Worm (Caenorhabditis elegans): ENCODE data around the gene F44D12.19.
A peak's percentile ranks its signal among the peaks of the same experiment; 100 is the strongest.

Gene F44D12.19

DNA sequence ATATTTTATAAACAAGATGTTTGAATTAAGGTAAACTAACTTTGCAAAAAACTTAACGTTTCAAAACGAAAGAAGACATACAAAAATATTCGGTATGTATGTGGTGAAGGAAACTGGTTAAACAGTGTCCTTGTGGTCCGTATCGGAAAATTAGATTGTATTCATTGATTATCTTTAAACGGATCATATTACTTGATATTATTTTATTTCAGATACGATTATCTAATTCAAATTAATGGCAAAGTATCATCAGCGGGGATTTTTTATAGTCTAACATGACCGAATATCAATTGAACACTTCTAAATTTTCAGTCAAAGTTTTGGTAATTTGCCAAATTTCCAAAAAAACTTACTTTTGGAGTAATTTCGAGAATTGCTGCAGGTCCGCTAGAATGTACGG is 14.6 kb upstream of the F44D12.19 start, which contains the start of gene C47E12.13:
Gene C47E12.13 (minus strand): TSS at position 101 of the 400 bp plus-strand sequence.
- TF ChIP-seq mdl-1 (tag; optimal IDR thresholded peaks at IDR 0.05) = no peak
- no peak for TF ChIP-seq ZK546.5 (tag; optimal IDR thresholded peaks at IDR 0.05)
- no peak for TF ChIP-seq unc-55 (GFP tag; optimal IDR thresholded peaks at IDR 0.05)
- TF ChIP-seq F13H6.1 (tag; optimal IDR thresholded peaks at IDR 0.05) = no peak
- no peak for TF ChIP-seq nhr-12 (tag; optimal IDR thresholded peaks at IDR 0.05)
- no peak for TF ChIP-seq peb-1 (tag; optimal IDR thresholded peaks at IDR 0.05)
- TF ChIP-seq lin-39 (tag; optimal IDR thresholded peaks at IDR 0.05) = no peak
- TF ChIP-seq zag-1 (tag; optimal IDR thresholded peaks at IDR 0.05) = no peak
- TF ChIP-seq snpc-4 (tag; optimal IDR thresholded peaks at IDR 0.05) = no peak
- no peak for TF ChIP-seq gmeb-1 (tag; optimal IDR thresholded peaks at IDR 0.05)
- TF ChIP-seq nhr-11 (tag; optimal IDR thresholded peaks at IDR 0.05) = no peak
- TF ChIP-seq nhr-6 (tag; optimal IDR thresholded peaks at IDR 0.05) = no peak
- TF ChIP-seq blmp-1 (tag; optimal IDR thresholded peaks at IDR 0.05; ENCODE audit: insufficient read depth) = no peak
- TF ChIP-seq skn-1 (tag; optimal IDR thresholded peaks at IDR 0.05) = no peak
- TF ChIP-seq nhr-237 (tag; optimal IDR thresholded peaks at IDR 0.05) = no peak
- TF ChIP-seq ama-1 (optimal IDR thresholded peaks at IDR 0.05) = no peak
- no peak for TF ChIP-seq aly-2 (tag; optimal IDR thresholded peaks at IDR 0.05)

DNA sequence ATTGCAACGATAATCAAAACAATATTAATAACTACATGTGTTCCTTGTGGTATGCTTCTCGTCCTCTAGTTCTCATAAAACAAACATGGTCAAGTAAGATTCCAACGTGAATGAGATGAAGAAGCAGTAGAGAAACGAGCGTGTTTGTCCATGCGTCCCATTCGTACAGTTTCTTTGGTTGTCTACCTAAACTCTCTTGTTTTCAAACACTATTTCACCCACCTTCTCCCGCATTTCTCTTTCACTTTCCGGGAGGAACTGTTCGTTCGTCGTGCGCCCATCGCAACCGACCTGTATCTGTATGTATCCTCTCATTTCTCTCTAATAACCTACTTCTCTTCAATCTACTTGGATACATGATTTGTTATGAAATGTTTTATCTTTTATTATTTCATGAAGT is 13.6 kb upstream of the F44D12.19 start:
- no peak for TF ChIP-seq zag-1 (tag; optimal IDR thresholded peaks at IDR 0.05)
- no peak for TF ChIP-seq nhr-6 (tag; optimal IDR thresholded peaks at IDR 0.05)
- no peak for TF ChIP-seq skn-1 (tag; optimal IDR thresholded peaks at IDR 0.05)
- TF ChIP-seq peb-1 (tag; optimal IDR thresholded peaks at IDR 0.05) = no peak
- peak in 1 of 2 experiments; percentile 9 for TF ChIP-seq lsy-2 (tag; optimal IDR thresholded peaks at IDR 0.05)
- no peak for TF ChIP-seq unc-39 (tag; optimal IDR thresholded peaks at IDR 0.05)
- TF ChIP-seq sma-3 (GFP tag; optimal IDR thresholded peaks at IDR 0.05) = peak; percentile 37
- TF ChIP-seq nhr-237 (tag; optimal IDR thresholded peaks at IDR 0.05) = no peak
- no peak for TF ChIP-seq ztf-4 (tag; optimal IDR thresholded peaks at IDR 0.05)
- no peak for TF ChIP-seq mbf-1 (tag; optimal IDR thresholded peaks at IDR 0.05)
- no peak for TF ChIP-seq nhr-12 (tag; optimal IDR thresholded peaks at IDR 0.05)
- no peak for TF ChIP-seq R02D3.7 (tag; optimal IDR thresholded peaks at IDR 0.05)
- TF ChIP-seq lin-13 (GFP tag; optimal IDR thresholded peaks at IDR 0.05) = no peak
- TF ChIP-seq dmd-4 (tag; optimal IDR thresholded peaks at IDR 0.05) = no peak
- no peak for TF ChIP-seq sem-4 (tag; optimal IDR thresholded peaks at IDR 0.05)
- no peak for TF ChIP-seq alr-1 (tag; optimal IDR thresholded peaks at IDR 0.05)
- no peak for TF ChIP-seq nhr-77 (tag; optimal IDR thresholded peaks at IDR 0.05)
- TF ChIP-seq nhr-129 (tag; optimal IDR thresholded peaks at IDR 0.05) = peak; percentile 11
- peak; percentile 93 for TF ChIP-seq blmp-1 (tag; optimal IDR thresholded peaks at IDR 0.05; ENCODE audit: insufficient read depth)
- no peak for TF ChIP-seq ama-1 (optimal IDR thresholded peaks at IDR 0.05)
- no peak for TF ChIP-seq egl-27 (tag; optimal IDR thresholded peaks at IDR 0.05)
- TF ChIP-seq elt-3 (tag; optimal IDR thresholded peaks at IDR 0.05) = no peak
- peak in 1 of 2 experiments; percentile 19 for TF ChIP-seq mdl-1 (tag; optimal IDR thresholded peaks at IDR 0.05)
- TF ChIP-seq mab-5 (tag; optimal IDR thresholded peaks at IDR 0.05) = no peak
- TF ChIP-seq lin-11 (tag; optimal IDR thresholded peaks at IDR 0.05) = no peak
- no peak for TF ChIP-seq nhr-10 (tag; optimal IDR thresholded peaks at IDR 0.05)
- TF ChIP-seq nhr-25 (tag; optimal IDR thresholded peaks at IDR 0.05) = peak; percentile 60
- TF ChIP-seq ceh-82 (tag; optimal IDR thresholded peaks at IDR 0.05) = no peak
- no peak for TF ChIP-seq unc-62 (GFP tag; optimal IDR thresholded peaks at IDR 0.05)
- no peak for TF ChIP-seq snpc-4 (tag; optimal IDR thresholded peaks at IDR 0.05)
- TF ChIP-seq C34F6.9 (tag; optimal IDR thresholded peaks at IDR 0.05) = peak; percentile 8
- TF ChIP-seq F13H6.1 (tag; optimal IDR thresholded peaks at IDR 0.05) = peak; percentile 43
- TF ChIP-seq unc-55 (GFP tag; optimal IDR thresholded peaks at IDR 0.05) = no peak
- TF ChIP-seq nhr-23 (tag; optimal IDR thresholded peaks at IDR 0.05) = no peak
- TF ChIP-seq Y55F3AM.14 (GFP tag; optimal IDR thresholded peaks at IDR 0.05) = no peak
- TF ChIP-seq ztf-1 (GFP tag; conservative IDR thresholded peaks at IDR 0.05) = no peak
- no peak for TF ChIP-seq elt-1 (tag; optimal IDR thresholded peaks at IDR 0.05)
- no peak for TF ChIP-seq gmeb-1 (tag; optimal IDR thresholded peaks at IDR 0.05)
- peak; percentile 60 for TF ChIP-seq crh-2 (tag; optimal IDR thresholded peaks at IDR 0.05)
- no peak for TF ChIP-seq aly-2 (tag; optimal IDR thresholded peaks at IDR 0.05)
- TF ChIP-seq fos-1 (tag; optimal IDR thresholded peaks at IDR 0.05) = peak; percentile 46
- TF ChIP-seq sma-9 (GFP tag; optimal IDR thresholded peaks at IDR 0.05) = no peak
- TF ChIP-seq sma-9 (tag; optimal IDR thresholded peaks at IDR 0.05) = no peak
- peak; percentile 64 for TF ChIP-seq nhr-21 (tag; optimal IDR thresholded peaks at IDR 0.05)
- TF ChIP-seq ztf-11 (tag; optimal IDR thresholded peaks at IDR 0.05) = no peak
- TF ChIP-seq lin-39 (tag; optimal IDR thresholded peaks at IDR 0.05) = no peak

All from whole organism, L2 larva.